Fruit fly (Drosophila melanogaster) whole organism, embryonic: ENCODE results near the gene stv.

Source experiments
- Ada2b ChIP-seq: fragments of 200-800 bp; sonication (Bioruptor generic); IDR thresholded peaks from 2 replicates; pipeline ENCODE4 v1.3.6; 2022; ENCODE audit warnings: missing biosample characterization, missing genetic modification characterization
- Atf3 ChIP-seq: fragments of 200-800 bp; sonication (Bioruptor generic); optimal IDR thresholded peaks from 3 replicates; lab custom pipeline; 2016; ENCODE audit warnings: missing biosample characterization, missing genetic modification characterization
- CG12236 ChIP-seq: fragments of 200-800 bp; sonication (Bioruptor generic); optimal IDR thresholded peaks from 2 replicates; lab custom pipeline; 2016; ENCODE audit warnings: missing biosample characterization, missing genetic modification characterization
- CG12659 ChIP-seq: fragments of 200-800 bp; sonication (Bioruptor generic); optimal IDR thresholded peaks from 3 replicates; lab custom pipeline; 2017; ENCODE audit warnings: mild to moderate bottlenecking, missing biosample characterization, missing genetic modification reagents, missing genetic modification characterization
- CG13624 ChIP-seq: fragments of 200-800 bp; sonication (Bioruptor generic); optimal IDR thresholded peaks from 2 replicates; lab custom pipeline; 2016; ENCODE audit warnings: missing biosample characterization, missing genetic modification characterization
- CG14014 ChIP-seq: fragments of 200-800 bp; sonication (Bioruptor generic); IDR thresholded peaks from 2 replicates; pipeline ENCODE4 v1.3.6; 2022; ENCODE audit warnings: missing biosample characterization, missing genetic modification characterization
- CG15011 ChIP-seq: fragments of 200-800 bp; sonication (Bioruptor generic); optimal IDR thresholded peaks from 3 replicates; lab custom pipeline; 2018; ENCODE audit warnings: missing biosample characterization, mild to moderate bottlenecking, missing genetic modification characterization
- CG2120 ChIP-seq: fragments of 200-800 bp; sonication (Bioruptor generic); optimal IDR thresholded peaks from 3 replicates; lab custom pipeline; 2016; ENCODE audit warnings: missing biosample characterization, missing genetic modification characterization
- CG2199 ChIP-seq: fragments of 200-800 bp; sonication (Bioruptor generic); IDR thresholded peaks from 3 replicates; pipeline ENCODE4 v1.3.6; 2022; ENCODE audit warnings: missing biosample characterization, missing genetic modification characterization
- CG2678 ChIP-seq: fragments of 200-800 bp; sonication (Bioruptor generic); optimal IDR thresholded peaks from 3 replicates; lab custom pipeline; 2019; ENCODE audit warnings: missing biosample characterization, mild to moderate bottlenecking, missing genetic modification characterization, moderate library complexity
- CG3838 ChIP-seq: fragments of 200-800 bp; sonication (Bioruptor generic); optimal IDR thresholded peaks from 3 replicates; lab custom pipeline; 2016; ENCODE audit warnings: missing biosample characterization, missing genetic modification characterization
- CG4617 ChIP-seq: fragments of 200-800 bp; sonication (Bioruptor generic); optimal IDR thresholded peaks from 3 replicates; lab custom pipeline; 2016; ENCODE audit warnings: missing biosample characterization, missing genetic modification characterization, borderline replicate concordance
- CG4707 ChIP-seq: fragments of 200-800 bp; sonication (Bioruptor generic); optimal IDR thresholded peaks from 2 replicates; lab custom pipeline; 2018; ENCODE audit warnings: missing biosample characterization, mild to moderate bottlenecking, missing genetic modification characterization, moderate library complexity
- CG6765 ChIP-seq: fragments of 200-800 bp; sonication (Bioruptor generic); optimal IDR thresholded peaks from 3 replicates; lab custom pipeline; 2017; ENCODE audit warnings: missing biosample characterization, mild to moderate bottlenecking, missing genetic modification characterization
- CG6854 ChIP-seq: fragments of 200-800 bp; sonication (Bioruptor generic); optimal IDR thresholded peaks from 3 replicates; lab custom pipeline; 2017; ENCODE audit warnings: missing biosample characterization, mild to moderate bottlenecking, missing genetic modification characterization
- CG7372 ChIP-seq: fragments of 200-800 bp; sonication (Bioruptor generic); IDR thresholded peaks from 2 replicates; pipeline ENCODE4 v1.3.6; 2022; ENCODE audit warnings: missing biosample characterization, missing genetic modification characterization
- CG8290 ChIP-seq, 3 experiments: fragments of 200-800 bp; sonication (Bioruptor generic); optimal IDR thresholded peaks; 2 replicates each; lab custom pipeline; 2016 to 2019; ENCODE audit warnings: missing biosample characterization in 3 of 3, missing genetic modification characterization in 3 of 3, mild to moderate bottlenecking in 2 of 3, moderate library complexity in 1 of 3
- CG8924 ChIP-seq: fragments of 200-800 bp; optimal IDR thresholded peaks from 3 replicates; lab custom pipeline; 2019; ENCODE audit warnings: missing biosample characterization, mild to moderate bottlenecking, missing genetic modification characterization, moderate library complexity
- CG8944 ChIP-seq: fragments of 200-800 bp; sonication (Bioruptor generic); optimal IDR thresholded peaks from 3 replicates; lab custom pipeline; 2016; ENCODE audit warnings: missing biosample characterization, missing genetic modification characterization
- CG9817 ChIP-seq: fragments of 200-800 bp; sonication (Bioruptor generic); optimal IDR thresholded peaks from 2 replicates; lab custom pipeline; 2018; ENCODE audit warnings: missing biosample characterization, mild to moderate bottlenecking, missing genetic modification characterization, moderate library complexity
- CTCF ChIP-seq: fragments of 200-800 bp; sonication (Bioruptor generic); optimal IDR thresholded peaks from 2 replicates; lab custom pipeline; 2017; ENCODE audit warnings: missing biosample characterization, mild to moderate bottlenecking, missing genetic modification characterization, moderate library complexity
- Camta ChIP-seq: fragments of 200-800 bp; sonication (Bioruptor generic); optimal IDR thresholded peaks from 2 replicates; lab custom pipeline; 2016; ENCODE audit warnings: missing biosample characterization, missing genetic modification characterization
- D19A ChIP-seq: fragments of 200-800 bp; optimal IDR thresholded peaks from 3 replicates; lab custom pipeline; 2019; ENCODE audit warnings: missing biosample characterization, mild to moderate bottlenecking, missing genetic modification characterization, moderate library complexity
- Dll ChIP-seq: fragments of 200-800 bp; sonication (Bioruptor generic); IDR thresholded peaks from 4 replicates; pipeline ENCODE4 v1.3.6; 2022; ENCODE audit warnings: missing biosample characterization, missing genetic modification characterization; ENCODE audit not compliant: partially characterized antibody
- E2f1 ChIP-seq: fragments of 200-800 bp; sonication (Bioruptor generic); IDR thresholded peaks from 2 replicates; pipeline ENCODE4 v1.3.6; 2022; ENCODE audit warnings: missing biosample characterization, missing genetic modification characterization
- HLH4C ChIP-seq: fragments of 200-800 bp; sonication (Bioruptor generic); IDR thresholded peaks from 3 replicates; pipeline ENCODE4 v1.3.6; 2022; ENCODE audit warnings: missing biosample characterization, missing genetic modification characterization; ENCODE audit not compliant: partially characterized antibody
- Hr39 ChIP-seq: fragments of >200 bp; optimal IDR thresholded peaks from 2 replicates; lab custom pipeline; 2017
- Hr78 ChIP-seq, 2 experiments: fragments of 200-800 bp in 1 of 2; fragments of >200 bp in 1 of 2; sonication (Bioruptor generic) in 1 of 2; optimal IDR thresholded peaks; 2 replicates each; lab custom pipeline; 2017 to 2019; ENCODE audit warnings: missing biosample characterization in 2 of 2, missing genetic modification characterization in 2 of 2, mild to moderate bottlenecking in 1 of 2, moderate library complexity in 1 of 2
- Lim3 ChIP-seq: fragments of 200-800 bp; sonication (Bioruptor generic); IDR thresholded peaks from 2 replicates; pipeline ENCODE4 v1.3.6; 2022; ENCODE audit warnings: missing biosample characterization, missing genetic modification characterization
- Oaz ChIP-seq: fragments of 200-800 bp; sonication (Bioruptor generic); IDR thresholded peaks from 2 replicates; pipeline ENCODE4 v1.3.6; 2022; ENCODE audit warnings: missing biosample characterization, missing genetic modification characterization
- Rfx ChIP-seq: fragments of 200-800 bp; sonication (Bioruptor generic); IDR thresholded peaks from 2 replicates; pipeline ENCODE4 v1.3.6; 2022; ENCODE audit warnings: missing biosample characterization, missing genetic modification characterization
- Ssrp ChIP-seq: fragments of 200-800 bp; sonication (Bioruptor generic); optimal IDR thresholded peaks from 2 replicates; lab custom pipeline; 2018; ENCODE audit warnings: missing biosample characterization, mild to moderate bottlenecking, missing genetic modification characterization, moderate library complexity
- YL-1 ChIP-seq: fragments of 200-800 bp; sonication (Bioruptor generic); optimal IDR thresholded peaks from 3 replicates; lab custom pipeline; 2017; ENCODE audit warnings: missing biosample characterization, mild to moderate bottlenecking, missing genetic modification characterization
- caup ChIP-seq: fragments of 200-800 bp; sonication (Bioruptor generic); optimal IDR thresholded peaks from 3 replicates; lab custom pipeline; 2017; ENCODE audit warnings: missing biosample characterization, mild to moderate bottlenecking, missing genetic modification characterization, moderate library complexity; ENCODE audit not compliant: severe bottlenecking
- chinmo ChIP-seq: fragments of 200-800 bp; sonication (Bioruptor generic); IDR thresholded peaks from 4 replicates; pipeline ENCODE4 v1.3.6; 2022; ENCODE audit warnings: missing biosample characterization, missing genetic modification characterization; ENCODE audit not compliant: partially characterized antibody
- croc ChIP-seq: fragments of 200-800 bp; sonication (Bioruptor generic); conservative IDR thresholded peaks from 3 replicates; pipeline ENCODE4 v1.3.6; 2022; ENCODE audit warnings: missing biosample characterization, missing genetic modification characterization
- dysf ChIP-seq: fragments of 200-800 bp; sonication (Bioruptor generic); IDR thresholded peaks from 3 replicates; pipeline ENCODE4 v1.3.6; 2022; ENCODE audit warnings: missing biosample characterization, missing genetic modification characterization
- emc ChIP-seq: fragments of 200-800 bp; sonication (Bioruptor generic); optimal IDR thresholded peaks from 2 replicates; lab custom pipeline; 2016; ENCODE audit warnings: missing biosample characterization, missing genetic modification characterization
- gro ChIP-seq: fragments of 200-800 bp; sonication (Bioruptor generic); optimal IDR thresholded peaks from 2 replicates; lab custom pipeline; 2016; ENCODE audit warnings: missing biosample characterization, missing genetic modification characterization
- hbn ChIP-seq: fragments of 200-800 bp; sonication (Bioruptor generic); IDR thresholded peaks from 2 replicates; pipeline ENCODE4 v1.3.6; 2022; ENCODE audit warnings: missing biosample characterization, missing genetic modification characterization; ENCODE audit not compliant: partially characterized antibody
- insv ChIP-seq, 2 experiments: fragments of 200-800 bp; sonication (Bioruptor generic); optimal IDR thresholded peaks; 3 replicates each; lab custom pipeline; 2016 to 2018; ENCODE audit warnings: missing biosample characterization in 2 of 2, missing genetic modification characterization in 2 of 2
- jing ChIP-seq: fragments of 200-800 bp; sonication (Bioruptor generic); optimal IDR thresholded peaks from 2 replicates; lab custom pipeline; 2018; ENCODE audit warnings: missing biosample characterization, mild to moderate bottlenecking, missing genetic modification characterization
- mirr ChIP-seq: fragments of 200-800 bp; sonication (Bioruptor generic); optimal IDR thresholded peaks from 3 replicates; lab custom pipeline; 2018; ENCODE audit warnings: missing biosample characterization, mild to moderate bottlenecking, missing genetic modification characterization
- org-1 ChIP-seq: fragments of 200-800 bp; sonication (Bioruptor generic); optimal IDR thresholded peaks from 2 replicates; lab custom pipeline; 2017; ENCODE audit warnings: missing biosample characterization, missing genetic modification characterization
- p53 ChIP-seq: fragments of 200-800 bp; sonication (Bioruptor generic); optimal IDR thresholded peaks from 2 replicates; lab custom pipeline; 2016; ENCODE audit warnings: missing biosample characterization, missing genetic modification characterization
- pzg ChIP-seq: fragments of 200-800 bp; sonication (Bioruptor generic); optimal IDR thresholded peaks from 3 replicates; lab custom pipeline; 2018; ENCODE audit warnings: missing biosample characterization, mild to moderate bottlenecking, missing genetic modification characterization, moderate library complexity
- row ChIP-seq: fragments of 200-800 bp; sonication (Bioruptor generic); IDR thresholded peaks from 3 replicates; pipeline ENCODE4 v1.3.6; 2022; ENCODE audit warnings: missing biosample characterization, missing genetic modification characterization
- sd ChIP-seq: fragments of 200-800 bp; sonication (Bioruptor generic); optimal IDR thresholded peaks from 3 replicates; lab custom pipeline; 2018; ENCODE audit warnings: missing biosample characterization, mild to moderate bottlenecking, missing genetic modification characterization, moderate library complexity
- zen ChIP-seq: fragments of 200-800 bp; sonication (Bioruptor generic); optimal IDR thresholded peaks from 3 replicates; lab custom pipeline; 2018; ENCODE audit warnings: missing biosample characterization, mild to moderate bottlenecking, missing genetic modification characterization, moderate library complexity

Gene stv

dm6 chr3L:13478339-13479203, 1.2 kb downstream of the stv start (continued):
- no peak for TF ChIP-seq zen (tag; lab: Kevin White, UChicago)
- TF ChIP-seq emc (GFP tag; lab: Kevin White, UChicago), result no peak
- TF ChIP-seq sd (tag; lab: Kevin White, UChicago), result peak; percentile 67
- no peak for TF ChIP-seq Dll
- TF ChIP-seq D19A (tag; lab: Kevin White, UChicago), result no peak
- TF ChIP-seq jing (GFP tag; lab: Kevin White, UChicago), result no peak
- TF ChIP-seq chinmo (GFP tag; lab: Robert Waterston, UW), result 0 out of 4 replicates have a peak, but pooled peaks have one; percentile 46
- TF ChIP-seq CG8290 (GFP tag; optimal IDR thresholded peaks at IDR 0.05; lab: Kevin White, UChicago), result no peak
- peak in 1 of 2 experiments; percentile 58 for TF ChIP-seq CG8290 (tag; optimal IDR thresholded peaks at IDR 0.05; lab: Kevin White, UChicago)
- no peak for TF ChIP-seq CG4707 (GFP tag; lab: Kevin White, UChicago)
- TF ChIP-seq CG7372 (GFP tag; lab: Robert Waterston, UW), result no peak
- TF ChIP-seq row (GFP tag; lab: Robert Waterston, UW), result peak; percentile 65
- TF ChIP-seq CG13624 (GFP tag; lab: Kevin White, UChicago), result no peak
- TF ChIP-seq hbn (GFP tag; lab: Robert Waterston, UW), result no peak
- TF ChIP-seq CG2199 (GFP tag; lab: Robert Waterston, UW), result no peak
- TF ChIP-seq Oaz (GFP tag; lab: Robert Waterston, UW), result 0 out of 2 replicates have a peak, but pooled peaks have one; percentile 8
- TF ChIP-seq CG6765 (GFP tag; lab: Kevin White, UChicago), result no peak
- TF ChIP-seq Atf3 (GFP tag; lab: Kevin White, UChicago), result no peak
- TF ChIP-seq pzg, result no peak
- 0 out of 2 replicates have a peak, but pooled peaks have one; percentile 15 for TF ChIP-seq Ada2b (GFP tag; lab: Robert Waterston, UW)
- peak; percentile 60 for TF ChIP-seq CG2120
- TF ChIP-seq E2f1 (GFP tag; lab: Robert Waterston, UW), result 0 out of 2 replicates have a peak, but pooled peaks have one; percentile 18
- TF ChIP-seq caup (GFP tag; lab: Kevin White, UChicago), result peak; percentile 20
- peak; percentile 11 for TF ChIP-seq mirr
- TF ChIP-seq CG2678, result peak; percentile 49
- no peak for TF ChIP-seq CG8944 (GFP tag; lab: Kevin White, UChicago)
- peak; percentile 65 for TF ChIP-seq Rfx
- peak; percentile 8 for TF ChIP-seq CG8924 (tag; lab: Kevin White, UChicago)
- no peak for TF ChIP-seq CG15011 (GFP tag; lab: Kevin White, UChicago)
- no peak for TF ChIP-seq Camta
- TF ChIP-seq p53 (GFP tag; lab: Kevin White, UChicago), result no peak
- peak; percentile 35 for TF ChIP-seq CG12659 (GFP tag; lab: Kevin White, UChicago)
- TF ChIP-seq Hr39 (lab: Kevin White, UChicago), result peak; percentile 24
- TF ChIP-seq insv (GFP tag; optimal IDR thresholded peaks at IDR 0.05; lab: Kevin White, UChicago), result no peak
- no peak for TF ChIP-seq org-1
- peak; percentile 26 for TF ChIP-seq CG9817 (tag; lab: Kevin White, UChicago)
- 0 out of 2 replicates have a peak, but pooled peaks have one; percentile 44 for TF ChIP-seq CG14014 (GFP tag; lab: Robert Waterston, UW)
- TF ChIP-seq croc (GFP tag; lab: Robert Waterston, UW), result no peak
- TF ChIP-seq CG6854 (GFP tag; lab: Kevin White, UChicago), result no peak
- TF ChIP-seq CTCF (GFP tag; lab: Kevin White, UChicago), result no peak
- no peak for TF ChIP-seq gro (GFP tag; lab: Kevin White, UChicago)
- no peak for TF ChIP-seq Hr78 (GFP tag; optimal IDR thresholded peaks at IDR 0.05; lab: Kevin White, UChicago)
- no peak for TF ChIP-seq CG3838 (GFP tag; lab: Kevin White, UChicago)
- TF ChIP-seq CG12236 (GFP tag; lab: Kevin White, UChicago), result no peak
- TF ChIP-seq CG4617 (GFP tag; lab: Kevin White, UChicago), result no peak
- no peak for TF ChIP-seq Lim3 (GFP tag; lab: Robert Waterston, UW)
- no peak for TF ChIP-seq YL-1 (GFP tag; lab: Kevin White, UChicago)
- TF ChIP-seq HLH4C (GFP tag; lab: Robert Waterston, UW), result no peak
- TF ChIP-seq dysf, result peak; percentile 65
- TF ChIP-seq Ssrp, result no peak
